Worm (Caenorhabditis elegans): ENCODE results near the gene sprp-4.

sprp-4 gene

DNA sequence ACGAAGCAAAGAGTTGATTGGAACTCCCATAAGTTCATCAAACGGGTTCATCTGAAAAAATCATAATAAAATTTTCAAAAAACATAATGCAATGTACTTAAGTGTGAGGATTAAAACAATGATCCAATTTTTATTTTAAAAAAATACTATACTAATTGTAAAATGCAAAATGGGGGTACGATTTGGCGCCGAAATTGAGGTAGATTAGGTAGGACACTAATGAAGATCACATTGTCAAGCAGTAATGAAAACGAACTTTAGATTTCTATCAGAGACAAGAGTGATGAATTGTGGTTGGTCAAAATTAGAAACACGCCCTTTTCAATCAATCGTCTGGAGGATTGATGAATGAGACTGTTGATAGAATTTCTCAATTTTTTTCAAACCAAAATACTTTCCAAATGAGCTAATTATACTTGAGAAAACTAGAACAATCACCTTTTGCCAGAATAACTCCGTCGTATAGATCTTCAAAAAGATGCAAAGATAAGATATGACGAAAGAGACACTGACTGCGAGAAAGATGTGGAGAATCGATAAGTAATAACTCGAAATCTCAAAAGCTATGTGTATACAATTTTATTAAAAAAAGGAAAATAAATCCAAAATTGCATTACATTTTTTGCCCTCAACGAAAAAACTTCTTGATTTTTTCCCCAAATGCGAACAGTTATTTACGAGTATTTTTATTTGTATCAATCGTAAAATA is 4.6 kb upstream of the sprp-4 start, which contains the start of gene C06E2.5:
Gene C06E2.5, minus strand, starts transcription at position 51 of the 709 bp plus-strand sequence.
- no peak for TF ChIP-seq nfya-1 (tag; optimal IDR thresholded peaks at IDR 0.05)
- TF ChIP-seq T23F11.4 (GFP tag; optimal IDR thresholded peaks at IDR 0.05) = no peak
- TF ChIP-seq elt-2 (tag; optimal IDR thresholded peaks at IDR 0.05) = no peak
- no peak for TF ChIP-seq ceh-18 (tag; optimal IDR thresholded peaks at IDR 0.05)
- TF ChIP-seq pha-2 (tag; optimal IDR thresholded peaks at IDR 0.05) = no peak
- no peak for TF ChIP-seq ama-1 (optimal IDR thresholded peaks at IDR 0.05)
- no peak for TF ChIP-seq nhr-11 (tag; optimal IDR thresholded peaks at IDR 0.05)
- no peak for TF ChIP-seq nhr-232 (tag; optimal IDR thresholded peaks at IDR 0.05)
- TF ChIP-seq ceh-24 (tag; optimal IDR thresholded peaks at IDR 0.05) = no peak
- no peak for TF ChIP-seq unc-86 (tag; optimal IDR thresholded peaks at IDR 0.05)
- no peak for TF ChIP-seq ceh-34 (tag; optimal IDR thresholded peaks at IDR 0.05)
- no peak for TF ChIP-seq ceh-6 (GFP tag; optimal IDR thresholded peaks at IDR 0.05)
- no peak for TF ChIP-seq che-1 (tag; optimal IDR thresholded peaks at IDR 0.05)
- no peak for TF ChIP-seq unc-3 (GFP tag; conservative IDR thresholded peaks at IDR 0.05)
- TF ChIP-seq unc-3 (tag; optimal IDR thresholded peaks at IDR 0.05) = no peak
- no peak for TF ChIP-seq ceh-45 (GFP tag; IDR thresholded peaks at IDR 0.05)
- no peak for TF ChIP-seq Y22D7AL.16 (tag; optimal IDR thresholded peaks at IDR 0.05)

DNA sequence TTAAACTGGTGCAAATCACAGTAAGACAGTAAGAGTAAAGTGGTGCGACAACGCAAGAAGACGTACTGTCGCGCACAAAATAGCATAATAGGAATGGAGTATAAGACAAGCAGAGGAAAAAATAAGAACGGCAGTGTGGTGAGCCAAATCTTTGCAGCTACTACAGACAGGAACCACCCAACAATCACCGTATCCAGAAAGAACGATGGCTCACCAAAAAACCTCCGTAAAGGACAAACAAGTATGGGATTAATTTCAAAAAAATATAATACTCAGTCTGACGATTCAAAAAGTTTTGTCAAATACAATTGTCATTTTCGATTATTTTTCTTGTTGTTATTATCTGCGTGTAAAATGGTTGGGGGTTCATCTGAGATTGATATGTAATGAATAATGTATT is 985 bp upstream of the sprp-4 start:
- TF ChIP-seq mec-3 (tag; optimal IDR thresholded peaks at IDR 0.05; ENCODE audit: borderline replicate concordance) = no peak
- TF ChIP-seq Y22D7AL.16 (tag; optimal IDR thresholded peaks at IDR 0.05) = no peak
- no peak for TF ChIP-seq hlh-6 (tag; optimal IDR thresholded peaks at IDR 0.05)
- TF ChIP-seq ceh-9 (tag; optimal IDR thresholded peaks at IDR 0.05) = no peak
- TF ChIP-seq nfya-1 (tag; optimal IDR thresholded peaks at IDR 0.05) = no peak
- TF ChIP-seq C08G9.2 (tag; optimal IDR thresholded peaks at IDR 0.05) = no peak
- TF ChIP-seq C38D4.7 (GFP tag; optimal IDR thresholded peaks at IDR 0.05) = no peak
- no peak for TF ChIP-seq madf-2 (tag; optimal IDR thresholded peaks at IDR 0.05)
- TF ChIP-seq eyg-1 (tag; optimal IDR thresholded peaks at IDR 0.05) = no peak
- no peak for TF ChIP-seq rnt-1 (tag; optimal IDR thresholded peaks at IDR 0.05)
- no peak for TF ChIP-seq pqm-1 (tag; optimal IDR thresholded peaks at IDR 0.05)
- no peak for TF ChIP-seq ama-1 (optimal IDR thresholded peaks at IDR 0.05)
- TF ChIP-seq pha-2 (tag; optimal IDR thresholded peaks at IDR 0.05) = no peak

DNA sequence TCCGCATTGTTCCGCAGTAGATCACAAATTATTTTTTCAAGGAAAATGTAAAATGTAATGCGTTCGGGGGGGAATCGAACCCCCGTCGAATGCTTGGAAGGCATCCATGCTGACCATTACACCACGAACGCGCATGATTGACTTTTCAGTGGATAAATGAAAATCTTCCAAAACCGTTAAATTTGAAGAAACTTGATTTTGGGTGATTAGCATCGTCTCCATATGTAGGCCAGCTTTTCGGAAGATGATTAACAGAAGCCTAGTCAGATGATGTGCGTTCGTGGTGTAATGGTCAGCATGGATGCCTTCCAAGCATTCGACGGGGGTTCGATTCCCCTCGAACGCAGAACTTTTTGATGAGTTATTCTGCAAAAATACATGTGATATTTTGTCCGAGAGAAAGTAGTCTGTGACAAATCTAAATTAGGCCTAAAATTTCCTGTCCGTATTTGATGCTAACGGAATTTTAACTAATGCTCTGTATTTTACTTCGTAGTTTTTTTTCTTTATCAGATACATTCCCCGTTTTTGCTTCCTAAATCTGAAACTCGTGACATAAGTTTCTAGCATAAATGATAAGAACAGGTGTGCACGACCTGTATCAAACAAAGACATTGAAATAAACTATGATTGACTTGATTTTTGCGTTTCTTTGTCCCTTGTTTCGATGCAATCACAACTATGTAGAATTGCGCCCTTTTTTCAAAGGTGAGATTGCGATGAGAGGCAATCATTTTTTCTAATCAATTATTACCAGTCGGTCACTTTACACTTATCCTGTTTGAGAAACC is 6.8 kb downstream of the sprp-4 start, which contains the start of gene C28G1.10:
Gene C28G1.10, plus strand, starts transcription at position 676 of the 791 bp plus-strand sequence.
- TF ChIP-seq hlh-30 (tag; optimal IDR thresholded peaks at IDR 0.05; ENCODE audit: insufficient read depth) (peak; percentile 10), ahr-1 (tag; optimal IDR thresholded peaks at IDR 0.05) (no peak)

DNA sequence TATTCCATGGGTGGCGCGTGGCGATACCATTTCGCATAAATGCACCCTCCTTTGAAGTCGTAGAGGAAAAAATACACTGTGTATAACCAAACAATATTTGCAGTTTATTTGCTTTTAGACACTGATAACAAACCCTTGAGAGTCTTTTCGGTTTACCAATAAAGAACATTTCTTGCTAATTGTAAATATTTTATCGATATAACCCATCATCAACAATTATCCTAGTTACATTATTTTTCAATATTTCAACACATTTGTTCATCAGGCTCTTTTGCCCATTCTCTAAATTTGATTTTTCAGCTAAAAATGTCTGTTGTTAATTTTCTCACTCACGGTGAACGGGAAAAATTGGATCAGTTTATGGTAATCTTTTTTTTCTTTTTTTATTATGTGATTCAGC is 9.4 kb downstream of the sprp-4 start, which contains the start of gene ubc-23:
Gene ubc-23, plus strand, starts transcription at position 301 of the 400 bp plus-strand sequence.
- no peak for TF ChIP-seq sox-2 (GFP tag; IDR thresholded peaks at IDR 0.05)
- TF ChIP-seq pha-2 (tag; optimal IDR thresholded peaks at IDR 0.05) = no peak
- TF ChIP-seq K02D7.2 (tag; optimal IDR thresholded peaks at IDR 0.05) = no peak
- TF ChIP-seq hlh-30 (tag; optimal IDR thresholded peaks at IDR 0.05; ENCODE audit: insufficient read depth) = no peak
- TF ChIP-seq ceh-45 (GFP tag; IDR thresholded peaks at IDR 0.05) = no peak
- no peak for TF ChIP-seq ceh-18 (tag; optimal IDR thresholded peaks at IDR 0.05)
- no peak for TF ChIP-seq fkh-10 (GFP tag; optimal IDR thresholded peaks at IDR 0.05)
- TF ChIP-seq tbx-7 (tag; optimal IDR thresholded peaks at IDR 0.05) = no peak
- no peak for TF ChIP-seq ztf-16 (tag; optimal IDR thresholded peaks at IDR 0.05)

All from whole organism, late embryonic.